Worm (Caenorhabditis elegans) whole organism, L4 larva: ENCODE measurements around the gene nhr-84.

Experiments
- F44E2.7 ChIP-seq: fragments of 200-800 bp; sonication (Bioruptor generic); IDR thresholded peaks from 2 replicates; pipeline ENCODE4 v2.1.2; 2022; ENCODE audit warnings: missing genetic modification characterization, missing compliant biosample characterization
- ama-1 ChIP-seq: fragments of 150-350 bp; optimal IDR thresholded peaks from 2 replicates; lab custom pipeline; 2014; ENCODE audit warnings: inconsistent platforms, mixed read lengths
- dmd-9 ChIP-seq: fragments of 200-800 bp; sonication (Bioruptor generic); IDR thresholded peaks from 2 replicates; pipeline ENCODE4 v1.3.6; 2022; ENCODE audit warnings: missing genetic modification reagents, missing genetic modification characterization, missing compliant biosample characterization
- nhr-10 ChIP-seq: fragments of 150-350 bp; optimal IDR thresholded peaks from 2 replicates; lab custom pipeline; 2014; ENCODE audit warnings: missing biosample characterization, missing genetic modification characterization
- nhr-111 ChIP-seq: fragments of 200-800 bp; sonication (Bioruptor generic); optimal IDR thresholded peaks from 2 replicates; lab custom pipeline; 2018; ENCODE audit warnings: mild to moderate bottlenecking, missing genetic modification characterization, missing compliant biosample characterization
- nhr-77 ChIP-seq: fragments of 150-350 bp; optimal IDR thresholded peaks from 2 replicates; lab custom pipeline; 2014; ENCODE audit warnings: missing biosample characterization, missing genetic modification characterization
- unc-62 ChIP-seq, 3 experiments: fragments of 150-350 bp in 1 of 3; sonication (generic microtip); optimal IDR thresholded peaks in 2 of 3; peaks in 1 of 3; 1 replicate in 1 of 3; 2 replicates in 2 of 3; lab custom pipeline; 2014 to 2017; ENCODE audit warnings: missing biosample characterization in 3 of 3, missing genetic modification characterization in 3 of 3, missing genetic modification reagents in 3 of 3, missing genotype in 1 of 3
- ztf-7 ChIP-seq: fragments of 150-350 bp; optimal IDR thresholded peaks from 2 replicates; lab custom pipeline; 2014; ENCODE audit warnings: missing biosample characterization, missing genetic modification characterization

DNA sequence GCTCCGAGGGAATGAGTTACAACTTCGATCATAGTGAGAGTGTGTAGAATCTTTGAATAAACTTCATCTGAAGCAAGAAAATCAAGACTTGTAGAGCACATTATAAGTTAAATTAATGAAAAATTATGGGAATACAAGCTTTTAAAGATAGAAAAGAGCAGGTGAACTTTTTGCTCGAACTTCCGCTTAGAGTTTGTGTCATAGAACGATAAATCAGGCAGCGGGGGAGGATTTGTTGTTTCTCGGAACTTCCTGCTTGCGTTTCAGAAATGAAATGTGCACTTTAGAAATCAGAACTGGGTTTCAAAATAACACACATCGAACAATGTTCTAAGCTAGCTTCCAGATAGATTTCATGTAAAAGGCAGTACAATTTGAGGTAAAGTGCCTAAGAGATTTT is 38.3 kb downstream of the nhr-84 start, which contains the start of gene srh-149:
- TF ChIP-seq dmd-9 (no peak), nhr-77 (tag; lab: Kevin White, UChicago) (no peak), unc-62 (GFP tag; optimal IDR thresholded peaks at IDR 0.05 in 1 of 2; lab: Kevin White, UChicago) (no peak), unc-62 (tag; optimal IDR thresholded peaks at IDR 0.05; lab: Kevin White, UChicago) (no peak), F44E2.7 (GFP tag; lab: Robert Waterston, UW) (no peak), nhr-10 (tag; lab: Kevin White, UChicago) (no peak), ztf-7 (tag; lab: Kevin White, UChicago) (no peak), nhr-111 (GFP tag; lab: Kevin White, UChicago) (no peak), ama-1 (lab: Kevin White, UChicago) (no peak)
